Fruit fly (Drosophila melanogaster) whole organism, adult: Measurements from ENCODE around the gene CG43251.

Experiments used
- CG11617 ChIP-seq: fragments of 200-800 bp; sonication (Bioruptor generic); optimal IDR thresholded peaks from 2 replicates; lab custom pipeline; 2017; ENCODE audit warnings: mild to moderate bottlenecking, missing biosample characterization, missing genetic modification reagents, missing genetic modification characterization
- CG12768 ChIP-seq: fragments of 200-800 bp; sonication (Bioruptor generic); optimal IDR thresholded peaks from 2 replicates; lab custom pipeline; 2017; ENCODE audit warnings: missing biosample characterization, missing genetic modification characterization, mild to moderate bottlenecking, moderate library complexity, missing genetic modification reagents
- CG14711 ChIP-seq: fragments of 200-800 bp; sonication (Bioruptor generic); optimal IDR thresholded peaks from 2 replicates; lab custom pipeline; 2018; ENCODE audit warnings: missing biosample characterization, mild to moderate bottlenecking, missing genetic modification characterization, moderate library complexity
- CG1620 ChIP-seq: fragments of 200-800 bp; sonication (Bioruptor generic); optimal IDR thresholded peaks from 2 replicates; lab custom pipeline; 2016; ENCODE audit warnings: missing biosample characterization, missing genetic modification characterization
- CG33017 ChIP-seq: fragments of 200-800 bp; sonication (Bioruptor generic); optimal IDR thresholded peaks from 2 replicates; lab custom pipeline; 2018; ENCODE audit warnings: missing biosample characterization, mild to moderate bottlenecking, missing genetic modification characterization, moderate library complexity
- CG5204 ChIP-seq: fragments of 200-800 bp; sonication (Bioruptor generic); optimal IDR thresholded peaks from 2 replicates; lab custom pipeline; 2016; ENCODE audit warnings: missing biosample characterization, missing genetic modification characterization
- CG7045 ChIP-seq: fragments of 200-800 bp; sonication (Bioruptor generic); optimal IDR thresholded peaks from 2 replicates; lab custom pipeline; 2017; ENCODE audit warnings: missing biosample characterization, mild to moderate bottlenecking, missing genetic modification characterization
- CG7101 ChIP-seq: fragments of 200-800 bp; sonication (Bioruptor generic); optimal IDR thresholded peaks from 2 replicates; lab custom pipeline; 2018; ENCODE audit warnings: missing biosample characterization, mild to moderate bottlenecking, missing genetic modification characterization, moderate library complexity
- Clk ChIP-seq: fragments of 200-800 bp; sonication (Bioruptor generic); optimal IDR thresholded peaks from 2 replicates; lab custom pipeline; 2017; ENCODE audit warnings: missing biosample characterization, missing genetic modification characterization
- Crg-1 ChIP-seq: fragments of 200-800 bp; sonication (Bioruptor generic); optimal IDR thresholded peaks from 2 replicates; lab custom pipeline; 2016; ENCODE audit warnings: missing biosample characterization, missing genetic modification characterization
- Hr96 ChIP-seq: fragments of 200-800 bp; sonication (Bioruptor generic); optimal IDR thresholded peaks from 2 replicates; lab custom pipeline; 2016; ENCODE audit warnings: missing biosample characterization, missing genetic modification characterization
- Mnt ChIP-seq: fragments of 200-800 bp; sonication (Bioruptor generic); optimal IDR thresholded peaks from 2 replicates; lab custom pipeline; 2016; ENCODE audit warnings: missing biosample characterization, mild to moderate bottlenecking, missing genetic modification characterization
- bab1 ChIP-seq: fragments of 200-800 bp; sonication (Bioruptor generic); optimal IDR thresholded peaks from 3 replicates; lab custom pipeline; 2019; ENCODE audit warnings: missing biosample characterization, mild to moderate bottlenecking, missing genetic modification characterization, moderate library complexity
- cic ChIP-seq: fragments of 200-800 bp; sonication (Bioruptor generic); optimal IDR thresholded peaks from 2 replicates; lab custom pipeline; 2017; ENCODE audit warnings: missing biosample characterization, mild to moderate bottlenecking, missing genetic modification characterization, moderate library complexity
- cnc ChIP-seq, 2 experiments: fragments of >200 bp; optimal IDR thresholded peaks; 2 replicates each; lab custom pipeline; 2017
- kay ChIP-seq: fragments of 200-800 bp; sonication (Bioruptor generic); peaks from one replicate; lab custom pipeline; 2016; ENCODE audit warnings: missing biosample characterization, missing genetic modification characterization, borderline replicate concordance
- ovo ChIP-seq: fragments of 200-800 bp; sonication (Bioruptor generic); optimal IDR thresholded peaks from 2 replicates; lab custom pipeline; 2016; ENCODE audit warnings: missing biosample characterization, missing genetic modification characterization
- pad ChIP-seq: fragments of 200-800 bp; sonication (Bioruptor generic); optimal IDR thresholded peaks from 3 replicates; lab custom pipeline; 2017; ENCODE audit warnings: missing biosample characterization, missing genetic modification characterization, mild to moderate bottlenecking, moderate library complexity, missing genetic modification reagents
- tj ChIP-seq: fragments of 200-800 bp; sonication (Bioruptor generic); optimal IDR thresholded peaks from 3 replicates; lab custom pipeline; 2017; ENCODE audit warnings: missing biosample characterization, mild to moderate bottlenecking, missing genetic modification characterization, moderate library complexity
- toe ChIP-seq: fragments of 200-800 bp; sonication (Bioruptor generic); optimal IDR thresholded peaks from 2 replicates; lab custom pipeline; 2016; ENCODE audit warnings: missing biosample characterization, missing genetic modification characterization

The CG43251 gene

DNA sequence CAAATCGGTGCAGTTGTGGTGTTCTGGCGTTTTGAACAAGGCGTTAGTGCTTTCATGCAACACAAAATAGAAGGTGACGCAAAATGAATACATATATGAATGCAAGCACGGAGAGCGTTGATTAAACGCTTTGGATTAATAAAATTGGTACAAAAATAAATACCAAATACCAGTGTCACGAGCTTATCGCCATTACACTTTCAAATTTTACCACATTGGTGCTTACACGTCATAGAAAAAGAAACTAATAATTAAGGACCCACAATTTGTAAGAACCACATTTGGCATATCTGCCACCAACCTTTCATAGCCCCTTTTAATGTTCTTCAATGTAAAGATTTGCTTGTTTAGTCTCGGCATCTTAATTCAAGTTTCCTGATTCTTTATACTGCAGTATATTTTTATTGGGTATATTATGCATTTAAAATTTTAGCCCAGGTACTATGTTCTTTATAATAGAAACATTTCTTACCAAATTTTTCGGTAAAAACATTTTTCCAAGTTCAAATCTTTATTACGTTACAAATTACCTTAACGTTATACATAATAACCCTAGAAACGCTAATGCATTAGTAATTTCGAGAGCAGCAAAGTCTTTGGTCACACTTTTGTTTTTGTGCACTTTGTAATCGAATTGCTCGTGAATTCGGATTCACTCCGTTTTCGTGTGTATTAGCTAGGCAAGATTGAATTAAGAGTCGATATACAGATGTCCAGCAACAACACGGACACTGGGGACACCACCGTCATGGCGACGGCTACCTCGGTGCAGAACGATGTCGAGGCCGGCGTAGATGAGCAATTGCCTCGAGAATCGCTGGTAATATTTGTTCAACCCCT, 19.8 kb downstream of the CG43251 start, which contains the start of the genes Pex16 and Pex14:
Gene Pex16 (minus strand): TSS at position 41 of the 840 bp plus-strand sequence.
Gene Pex14 (plus strand): TSS at position 576 of the 840 bp plus-strand sequence.
- TF ChIP-seq ovo (no peak), CG11617 (peak; percentile 40), pad (peak; percentile 40), Clk (GFP tag; lab: Kevin White, UChicago) (no peak), tj (GFP tag; lab: Kevin White, UChicago) (no peak), CG1620 (GFP tag; lab: Kevin White, UChicago) (peak; percentile 63), Crg-1 (GFP tag; lab: Kevin White, UChicago) (no peak), CG12768 (GFP tag; lab: Kevin White, UChicago) (no peak), Hr96 (GFP tag; lab: Kevin White, UChicago) (peak; percentile 74), CG33017 (tag; lab: Kevin White, UChicago) (peak; percentile 41), bab1 (no peak), CG7101 (tag; lab: Kevin White, UChicago) (peak; percentile 44), cnc (optimal IDR thresholded peaks at IDR 0.05; lab: Kevin White, UChicago) (no peak), cic (GFP tag; lab: Kevin White, UChicago) (no peak), CG7045 (GFP tag; lab: Kevin White, UChicago) (peak; percentile 61), Mnt (peak; percentile 39), toe (peak; percentile 77), CG5204 (GFP tag; lab: Kevin White, UChicago) (no peak), kay (GFP tag; lab: Kevin White, UChicago) (no peak), CG14711 (tag; lab: Kevin White, UChicago) (peak; percentile 47)

- no peak for TF ChIP-seq pad
- no peak for TF ChIP-seq tj (GFP tag; lab: Kevin White, UChicago)
- TF ChIP-seq Clk (GFP tag; lab: Kevin White, UChicago): no peak
- TF ChIP-seq bab1: no peak
- no peak for TF ChIP-seq CG5204 (GFP tag; lab: Kevin White, UChicago)
- TF ChIP-seq kay (GFP tag; lab: Kevin White, UChicago): no peak
- no peak for TF ChIP-seq CG14711 (tag; lab: Kevin White, UChicago)
Observed at dm6 chr3L:20784394-20784793, 25.7 kb downstream of the CG43251 start.

dm6 chr3L:20784812-20785671, 26.4 kb downstream of the CG43251 start:
- TF ChIP-seq Mnt: peak; percentile 58
- TF ChIP-seq ovo: peak; percentile 93
- TF ChIP-seq Clk (GFP tag; lab: Kevin White, UChicago): no peak
- TF ChIP-seq toe: peak; percentile 73
- TF ChIP-seq cnc (optimal IDR thresholded peaks at IDR 0.05; lab: Kevin White, UChicago): no peak
- peak; percentile 47 for TF ChIP-seq tj (GFP tag; lab: Kevin White, UChicago)
- TF ChIP-seq Crg-1 (GFP tag; lab: Kevin White, UChicago): peak; percentile 31
- TF ChIP-seq CG1620 (GFP tag; lab: Kevin White, UChicago): peak; percentile 15
- TF ChIP-seq CG7101 (tag; lab: Kevin White, UChicago): peak; percentile 47
- TF ChIP-seq pad: peak; percentile 68
- peak; percentile 62 for TF ChIP-seq cic (GFP tag; lab: Kevin White, UChicago)
- peak; percentile 39 for TF ChIP-seq CG33017 (tag; lab: Kevin White, UChicago)
- peak; percentile 54 for TF ChIP-seq CG11617
- TF ChIP-seq bab1: peak; percentile 49
- peak; percentile 60 for TF ChIP-seq Hr96 (GFP tag; lab: Kevin White, UChicago)
- TF ChIP-seq CG7045 (GFP tag; lab: Kevin White, UChicago): peak; percentile 4
- no peak for TF ChIP-seq CG5204 (GFP tag; lab: Kevin White, UChicago)
- peak; percentile 5 for TF ChIP-seq CG12768 (GFP tag; lab: Kevin White, UChicago)
- no peak for TF ChIP-seq kay (GFP tag; lab: Kevin White, UChicago)
- TF ChIP-seq CG14711 (tag; lab: Kevin White, UChicago): no peak

dm6 chr3L:20785742-20786427, 27.2 kb downstream of the CG43251 start, which contains the start of gene Pcif1:
Gene Pcif1, minus strand, starts transcription at chr3L:20786197.
- TF ChIP-seq Clk (GFP tag; lab: Kevin White, UChicago) (no peak), Hr96 (GFP tag; lab: Kevin White, UChicago) (no peak), ovo (no peak), Crg-1 (GFP tag; lab: Kevin White, UChicago) (peak; percentile 42), CG7101 (tag; lab: Kevin White, UChicago) (peak; percentile 34), toe (peak; percentile 17), tj (GFP tag; lab: Kevin White, UChicago) (no peak), bab1 (peak; percentile 53), pad (no peak), CG1620 (GFP tag; lab: Kevin White, UChicago) (peak; percentile 11), Mnt (no peak), kay (GFP tag; lab: Kevin White, UChicago) (no peak), CG7045 (GFP tag; lab: Kevin White, UChicago) (no peak), CG14711 (tag; lab: Kevin White, UChicago) (no peak), CG11617 (no peak), cnc (optimal IDR thresholded peaks at IDR 0.05; lab: Kevin White, UChicago) (no peak), CG5204 (GFP tag; lab: Kevin White, UChicago) (no peak)
